Worm (Caenorhabditis elegans) whole organism, L3 larva: ENCODE data around the gene prp-19.

Source experiments
- aly-2 ChIP-seq: fragments of 150-350 bp; optimal IDR thresholded peaks from 2 replicates; lab custom pipeline; 2014; ENCODE audit warnings: missing biosample characterization, missing genetic modification characterization
- ama-1 ChIP-seq: fragments of 150-350 bp; optimal IDR thresholded peaks from 2 replicates; lab custom pipeline; 2018
- ceh-16 ChIP-seq: sonication (generic microtip); optimal IDR thresholded peaks from 2 replicates; lab custom pipeline; 2017; ENCODE audit warnings: missing biosample characterization, missing genetic modification characterization
- ceh-28 ChIP-seq: fragments of 150-350 bp; optimal IDR thresholded peaks from 2 replicates; lab custom pipeline; 2014; ENCODE audit warnings: missing biosample characterization, missing genetic modification reagents, missing genetic modification characterization
- ceh-9 ChIP-seq: sonication (generic microtip); optimal IDR thresholded peaks from 2 replicates; lab custom pipeline; 2018; ENCODE audit warnings: missing biosample characterization, missing genetic modification characterization
- egl-27 ChIP-seq: sonication (generic microtip); optimal IDR thresholded peaks from 4 replicates; lab custom pipeline; 2017; ENCODE audit warnings: missing biosample characterization, missing genetic modification reagents, missing genetic modification characterization
- elt-1 ChIP-seq: fragments of 150-350 bp; optimal IDR thresholded peaks from 2 replicates; lab custom pipeline; 2014; ENCODE audit warnings: missing biosample characterization, missing genetic modification characterization
- eor-1 ChIP-seq, 2 experiments: fragments of 150-350 bp; optimal IDR thresholded peaks; 2 replicates each; lab custom pipeline; 2014 to 2018; ENCODE audit warnings: missing biosample characterization in 2 of 2, missing genetic modification characterization in 2 of 2
- fkh-10 ChIP-seq: sonication (generic microtip); optimal IDR thresholded peaks from 2 replicates; lab custom pipeline; 2017; ENCODE audit warnings: missing biosample characterization, missing genetic modification reagents, missing genetic modification characterization
- fos-1 ChIP-seq: fragments of 150-350 bp; optimal IDR thresholded peaks from 2 replicates; lab custom pipeline; 2014; ENCODE audit warnings: missing biosample characterization, missing genetic modification characterization
- jun-1 ChIP-seq: fragments of 150-350 bp; optimal IDR thresholded peaks from 2 replicates; lab custom pipeline; 2014; ENCODE audit warnings: missing biosample characterization, missing genetic modification reagents, missing genetic modification characterization
- lin-15B ChIP-seq: fragments of 150-350 bp; optimal IDR thresholded peaks from 2 replicates; lab custom pipeline; 2014; ENCODE audit warnings: missing biosample characterization, missing genetic modification characterization
- nhr-12 ChIP-seq: fragments of 150-350 bp; optimal IDR thresholded peaks from 2 replicates; lab custom pipeline; 2014; ENCODE audit warnings: missing biosample characterization, missing genetic modification characterization
- nhr-23 ChIP-seq: fragments of 150-350 bp; optimal IDR thresholded peaks from 2 replicates; lab custom pipeline; 2014; ENCODE audit warnings: missing biosample characterization, missing genetic modification reagents, missing genetic modification characterization
- nhr-28 ChIP-seq: fragments of 150-350 bp; optimal IDR thresholded peaks from 2 replicates; lab custom pipeline; 2014; ENCODE audit warnings: missing biosample characterization, missing genetic modification characterization
- nhr-67 ChIP-seq: fragments of 150-350 bp; optimal IDR thresholded peaks from 2 replicates; lab custom pipeline; 2014; ENCODE audit warnings: missing biosample characterization, missing genetic modification characterization
- nhr-76 ChIP-seq: fragments of 150-350 bp; sonication (generic microtip); optimal IDR thresholded peaks from 5 replicates; lab custom pipeline; 2014; ENCODE audit warnings: missing biosample characterization, missing genetic modification characterization
- pha-4 ChIP-seq: fragments of 150-350 bp; optimal IDR thresholded peaks from 2 replicates; lab custom pipeline; 2014; ENCODE audit warnings: missing biosample characterization, missing genetic modification reagents, missing genetic modification characterization
- pqm-1 ChIP-seq: fragments of 150-350 bp; optimal IDR thresholded peaks from 2 replicates; lab custom pipeline; 2017; ENCODE audit warnings: missing biosample characterization, missing genetic modification characterization, inconsistent platforms
- sea-2 ChIP-seq: fragments of 150-350 bp; sonication (generic microtip); optimal IDR thresholded peaks from 4 replicates; lab custom pipeline; 2014; ENCODE audit warnings: missing biosample characterization, missing genetic modification reagents, missing genetic modification characterization
- skn-1 ChIP-seq: fragments of 150-350 bp; optimal IDR thresholded peaks from 2 replicates; lab custom pipeline; 2014; ENCODE audit warnings: missing biosample characterization, missing genetic modification characterization
- snpc-4 ChIP-seq: fragments of 150-350 bp; optimal IDR thresholded peaks from 2 replicates; lab custom pipeline; 2014; ENCODE audit warnings: missing biosample characterization, missing genetic modification characterization
- tbx-2 ChIP-seq: sonication (generic microtip); optimal IDR thresholded peaks from 2 replicates; lab custom pipeline; 2016; ENCODE audit warnings: mild to moderate bottlenecking, missing genetic modification characterization, missing compliant biosample characterization
- unc-62 ChIP-seq: fragments of 150-350 bp; sonication (generic microtip); optimal IDR thresholded peaks from 4 replicates; lab custom pipeline; 2014; ENCODE audit warnings: missing biosample characterization, missing genetic modification reagents, missing genetic modification characterization
- zag-1 ChIP-seq: fragments of 150-350 bp; optimal IDR thresholded peaks from 2 replicates; lab custom pipeline; 2014; ENCODE audit warnings: missing biosample characterization, missing genetic modification characterization
- ztf-11 ChIP-seq: fragments of 150-350 bp; optimal IDR thresholded peaks from 2 replicates; lab custom pipeline; 2014; ENCODE audit warnings: missing biosample characterization, missing genetic modification characterization

prp-19 gene

ce11 chrIII:5125759-5126158 is 46.1 kb downstream of the prp-19 start:
- TF ChIP-seq ceh-16 (no peak), tbx-2 (tag; lab: Kevin White, UChicago) (peak; percentile 92)

- TF ChIP-seq ceh-28 = no peak
- no peak for TF ChIP-seq nhr-76
- no peak for TF ChIP-seq ceh-9 (tag; lab: Kevin White, UChicago)
- no peak for TF ChIP-seq nhr-28 (tag; lab: Kevin White, UChicago)
- TF ChIP-seq ceh-16 = no peak
- no peak for TF ChIP-seq ztf-11
- no peak for TF ChIP-seq sea-2 (GFP tag; lab: Kevin White, UChicago)
- no peak for TF ChIP-seq nhr-12 (tag; lab: Kevin White, UChicago)
- TF ChIP-seq fkh-10 (GFP tag; lab: Kevin White, UChicago) = no peak
- TF ChIP-seq elt-1 (tag; lab: Kevin White, UChicago) = no peak
- TF ChIP-seq unc-62 (GFP tag; lab: Kevin White, UChicago) = no peak
- TF ChIP-seq pha-4 = no peak
- no peak for TF ChIP-seq skn-1
Observed at ce11 chrIII:5124385-5124784, 47.5 kb downstream of the prp-19 start.

ce11 chrIII:5120593-5120992 is 51.3 kb downstream of the prp-19 start:
- TF ChIP-seq ceh-16 (no peak), nhr-67 (tag; lab: Kevin White, UChicago) (no peak), jun-1 (tag; lab: Kevin White, UChicago) (no peak), elt-1 (tag; lab: Kevin White, UChicago) (no peak), nhr-28 (tag; lab: Kevin White, UChicago) (no peak), snpc-4 (tag; lab: Kevin White, UChicago) (no peak), lin-15B (tag; lab: Kevin White, UChicago) (no peak), zag-1 (no peak), fos-1 (tag; lab: Kevin White, UChicago) (no peak), egl-27 (no peak), eor-1 (tag; optimal IDR thresholded peaks at IDR 0.05; lab: Kevin White, UChicago) (no peak), ama-1 (lab: Kevin White, UChicago) (no peak), aly-2 (tag; lab: Kevin White, UChicago) (no peak), nhr-23 (no peak), pqm-1 (tag; lab: Kevin White, UChicago) (no peak)
